Worm (Caenorhabditis elegans): Measurements from ENCODE around the gene Y62H9A.2.

ce11 chrX:11896708-11897107 lies 18.7 kb upstream of the Y62H9A.2 start:
- no peak for TF ChIP-seq nhr-11 (tag; optimal IDR thresholded peaks at IDR 0.05)
- TF ChIP-seq nhr-28 (tag; optimal IDR thresholded peaks at IDR 0.05) = no peak
- no peak for TF ChIP-seq dpl-1 (GFP tag; optimal IDR thresholded peaks at IDR 0.05)
- TF ChIP-seq lin-13 (GFP tag; optimal IDR thresholded peaks at IDR 0.05) = no peak
- no peak for TF ChIP-seq sptf-1 (tag; optimal IDR thresholded peaks at IDR 0.05)
